Worm (Caenorhabditis elegans): ENCODE measurements around the gene grl-19.

grl-19 gene

DNA sequence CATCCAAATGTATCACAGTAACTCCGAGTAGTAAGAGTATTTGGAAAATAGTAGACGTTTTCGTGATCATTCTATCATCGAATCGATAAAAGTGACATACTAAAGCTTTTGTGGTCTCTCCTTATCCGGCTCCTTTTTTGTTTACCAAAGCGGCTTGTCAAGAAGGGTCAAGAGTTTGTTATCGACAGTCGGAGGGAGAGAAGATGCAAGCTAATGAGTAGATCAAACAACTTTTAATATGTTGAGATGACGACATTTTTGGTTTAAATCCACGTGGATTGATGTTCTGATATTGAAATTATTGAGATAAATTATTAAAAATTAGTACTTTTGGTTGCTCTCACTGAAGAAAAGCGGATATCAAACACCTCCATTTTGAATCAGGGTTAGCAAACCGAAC lies 39.0 kb upstream of the grl-19 start, which contains the start of gene T21D12.7:
Gene T21D12.7, minus strand, starts transcription at position 101 of the 400 bp plus-strand sequence.
- no peak for TF ChIP-seq snpc-4 (GFP tag; optimal IDR thresholded peaks at IDR 0.05)
- TF ChIP-seq snpc-4 (tag; optimal IDR thresholded peaks at IDR 0.05), result no peak
- TF ChIP-seq lin-35 (GFP tag; optimal IDR thresholded peaks at IDR 0.05), result peak in 1 of 3 experiments; percentile 36
- TF ChIP-seq egl-44 (GFP tag; IDR thresholded peaks at IDR 0.05), result no peak

DNA sequence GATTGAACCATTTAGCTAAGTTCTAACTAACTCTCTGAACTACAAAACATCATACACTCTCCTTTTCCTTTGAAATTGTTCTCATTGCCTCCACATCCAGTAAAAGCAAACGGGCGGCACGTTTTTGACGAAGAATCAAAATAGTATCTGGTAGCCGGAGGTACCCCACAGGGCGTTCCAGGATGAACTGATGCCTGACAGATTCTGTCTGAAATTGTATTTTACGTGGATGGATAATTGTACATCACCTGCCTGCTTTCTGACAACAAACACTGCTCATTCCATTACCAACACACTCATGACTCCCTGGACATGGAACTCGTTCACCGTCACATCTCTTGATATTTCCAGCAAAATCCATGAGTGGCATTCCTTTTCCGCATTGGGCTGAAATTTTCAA lies 38.0 kb upstream of the grl-19 start:
- TF ChIP-seq lin-35 (GFP tag; optimal IDR thresholded peaks at IDR 0.05) (no peak), D2030.7 (GFP tag; IDR thresholded peaks at IDR 0.05) (no peak), F52B5.7 (tag; optimal IDR thresholded peaks at IDR 0.05) (no peak)

DNA sequence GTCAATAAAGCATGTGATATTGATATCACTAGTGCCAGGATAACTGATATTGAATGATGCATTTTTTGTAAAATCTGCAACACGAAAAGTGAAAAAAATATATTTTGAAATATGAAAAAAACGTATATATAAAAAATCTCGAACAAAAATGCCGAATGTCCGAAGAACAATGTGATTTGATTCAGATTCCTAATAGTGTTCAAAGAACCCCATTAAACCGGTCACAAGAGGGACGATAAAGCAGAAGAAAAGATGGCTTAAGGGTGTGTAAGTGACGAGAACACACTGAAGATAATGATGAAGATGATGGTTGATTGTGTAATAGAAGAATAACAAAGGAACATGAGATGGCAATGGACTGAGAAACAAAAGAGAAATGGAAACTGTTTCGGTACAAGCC lies 35.7 kb upstream of the grl-19 start, which contains the start of gene T21D12.14:
Gene T21D12.14, minus strand, starts transcription at position 101 of the 400 bp plus-strand sequence.
- no peak for TF ChIP-seq hlh-26 (GFP tag; conservative IDR thresholded peaks at IDR 0.05)
- no peak for TF ChIP-seq ztf-18 (tag; optimal IDR thresholded peaks at IDR 0.05)
- no peak for TF ChIP-seq snpc-1.3 (tag; optimal IDR thresholded peaks at IDR 0.05; ENCODE audit: insufficient read depth)
- TF ChIP-seq F23B12.7 (tag; optimal IDR thresholded peaks at IDR 0.05; ENCODE audit: insufficient read depth), result no peak
- no peak for TF ChIP-seq zim-3 (tag; optimal IDR thresholded peaks at IDR 0.05)
- TF ChIP-seq C17E4.6 (GFP tag; IDR thresholded peaks at IDR 0.05), result no peak
- no peak for TF ChIP-seq hsf-1 (GFP tag; IDR thresholded peaks at IDR 0.05)

DNA sequence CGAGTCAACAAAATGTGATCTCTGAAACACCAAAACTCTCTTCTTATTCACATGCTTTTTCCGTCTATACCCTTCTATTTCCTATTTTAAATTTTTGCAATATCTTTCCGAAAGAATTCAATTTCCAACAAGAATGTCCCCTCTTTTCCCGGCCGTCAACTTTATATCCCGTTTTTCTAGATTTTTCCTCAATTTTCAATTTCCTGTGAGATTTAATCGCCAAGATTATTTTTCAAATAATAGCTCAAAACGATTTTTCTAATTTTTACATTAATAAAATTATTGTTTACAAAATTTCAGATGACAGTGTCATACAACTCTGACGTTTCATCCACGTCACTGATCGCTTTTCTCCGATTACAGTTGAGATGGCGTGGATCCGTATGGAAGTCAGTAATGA lies 31.0 kb upstream of the grl-19 start, which contains the start of gene best-19:
Gene best-19, plus strand, starts transcription at position 301 of the 400 bp plus-strand sequence.
- TF ChIP-seq mcd-1 (GFP tag; IDR thresholded peaks at IDR 0.05) (no peak), F49E8.2 (tag; optimal IDR thresholded peaks at IDR 0.05; ENCODE audit: insufficient read depth) (no peak), let-526 (GFP tag; IDR thresholded peaks at IDR 0.05) (no peak), hlh-26 (GFP tag; conservative IDR thresholded peaks at IDR 0.05) (no peak), lag-1 (GFP tag; IDR thresholded peaks at IDR 0.05) (no peak), Y95B8A.8 (GFP tag; IDR thresholded peaks at IDR 0.05) (no peak), nhr-90 (tag; optimal IDR thresholded peaks at IDR 0.05) (no peak), chd-7 (tag; optimal IDR thresholded peaks at IDR 0.05) (no peak), hrde-1 (tag; optimal IDR thresholded peaks at IDR 0.05; ENCODE audit: borderline replicate concordance) (no peak), ama-1 (optimal IDR thresholded peaks at IDR 0.05) (no peak), ama-1 (GFP tag; optimal IDR thresholded peaks at IDR 0.05) (no peak), zfh-2 (GFP tag; conservative IDR thresholded peaks at IDR 0.05) (no peak), ztf-6 (GFP tag; IDR thresholded peaks at IDR 0.05) (no peak), madf-8 (GFP tag; conservative IDR thresholded peaks at IDR 0.05) (no peak), pha-4 (tag; optimal IDR thresholded peaks at IDR 0.05) (no peak), xnd-1 (tag; optimal IDR thresholded peaks at IDR 0.05) (no peak)

DNA sequence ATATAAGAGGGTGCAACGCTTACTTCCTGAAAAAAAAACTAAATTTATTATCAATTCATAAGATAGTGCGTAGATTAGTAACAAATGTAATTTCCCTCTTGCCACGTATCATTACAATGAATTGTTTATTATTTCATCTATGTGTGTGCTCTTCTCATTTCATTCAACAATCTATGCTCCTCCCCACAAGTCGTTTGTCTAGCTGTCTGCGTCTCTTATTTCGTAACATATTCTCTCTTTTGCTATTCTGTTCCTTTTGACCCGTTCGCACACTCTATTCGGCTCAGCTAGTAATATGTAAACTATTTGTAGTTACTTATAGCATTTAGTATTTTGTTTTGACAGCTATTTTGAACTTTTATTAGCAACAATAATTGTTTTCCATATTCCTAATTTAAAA lies 29.7 kb upstream of the grl-19 start:
- TF ChIP-seq ztf-6 (GFP tag; IDR thresholded peaks at IDR 0.05) (no peak), cebp-1 (GFP tag; IDR thresholded peaks at IDR 0.05) (no peak; the same call in 1 of the 2 replicates), cebp-1 (tag; optimal IDR thresholded peaks at IDR 0.05) (peak; percentile 74), lin-54 (GFP tag; optimal IDR thresholded peaks at IDR 0.05) (no peak), hmg-1.2 (GFP tag; IDR thresholded peaks at IDR 0.05) (peak; percentile 80), hlh-26 (GFP tag; conservative IDR thresholded peaks at IDR 0.05) (no peak), ZK185.1 (tag; optimal IDR thresholded peaks at IDR 0.05; ENCODE audit: poor library complexity, severe bottlenecking) (no peak), nfya-2 (GFP tag; IDR thresholded peaks at IDR 0.05) (no peak), F33H1.4 (GFP tag; IDR thresholded peaks at IDR 0.05) (no peak)

All from whole organism, young adult.